Worm (Caenorhabditis elegans) whole organism, L4 larva: Measurements from ENCODE around the gene R08A2.9.
A peak's percentile ranks its signal among the peaks of the same experiment; 100 is the strongest.

ENCODE experiments used
- T20F7.1 ChIP-seq: fragments of 200-800 bp; sonication (Bioruptor generic); optimal IDR thresholded peaks from 2 replicates; lab custom pipeline; 2018; ENCODE audit warnings: mild to moderate bottlenecking, missing genetic modification characterization, missing compliant biosample characterization
- T26A8.4 ChIP-seq: fragments of 200-800 bp; sonication (Bioruptor generic); IDR thresholded peaks from 2 replicates; pipeline ENCODE4 v1.3.6; 2022; ENCODE audit warnings: missing genetic modification characterization, missing compliant biosample characterization
- Y48G9A.11 ChIP-seq: fragments of 200-800 bp; sonication (Bioruptor generic); IDR thresholded peaks from 2 replicates; pipeline ENCODE4 v1.3.6; 2022; ENCODE audit warnings: missing genetic modification reagents, missing genetic modification characterization, missing compliant biosample characterization
- Y5F2A.4 ChIP-seq: fragments of 200-800 bp; sonication (Bioruptor generic); optimal IDR thresholded peaks from 2 replicates; lab custom pipeline; 2018; ENCODE audit warnings: mild to moderate bottlenecking, missing genetic modification characterization, missing compliant biosample characterization
- Y75B8A.6 ChIP-seq: fragments of 200-800 bp; sonication (Bioruptor generic); IDR thresholded peaks from 2 replicates; pipeline ENCODE4 v1.3.6; 2022; ENCODE audit warnings: missing genetic modification reagents, missing genetic modification characterization, missing compliant biosample characterization
- aha-1 ChIP-seq: fragments of 150-350 bp; peaks from one replicate; lab custom pipeline; 2014; ENCODE audit warnings: missing biosample characterization, missing genetic modification characterization
- attf-4 ChIP-seq: sonication (generic microtip); optimal IDR thresholded peaks from 3 replicates; lab custom pipeline; 2017; ENCODE audit warnings: missing biosample characterization, missing genetic modification characterization
- ceh-20 ChIP-seq: fragments of 200-800 bp; sonication (Bioruptor generic); IDR thresholded peaks from 2 replicates; pipeline ENCODE4 v1.3.6; 2022; ENCODE audit warnings: missing genetic modification reagents, missing genetic modification characterization, missing compliant biosample characterization
- ceh-32 ChIP-seq: sonication (generic microtip); optimal IDR thresholded peaks from 2 replicates; lab custom pipeline; 2016; ENCODE audit warnings: mild to moderate bottlenecking, missing genetic modification characterization, missing compliant biosample characterization; ENCODE audit not compliant: poor library complexity
- ceh-44 ChIP-seq: fragments of 200-800 bp; sonication (Bioruptor generic); IDR thresholded peaks from 2 replicates; pipeline ENCODE4 v1.3.6; 2022; ENCODE audit warnings: missing genetic modification reagents, missing genetic modification characterization, missing compliant biosample characterization
- ceh-82 ChIP-seq: sonication (generic microtip); optimal IDR thresholded peaks from 2 replicates; lab custom pipeline; 2017; ENCODE audit warnings: missing biosample characterization, missing genetic modification characterization
- ces-1 ChIP-seq: fragments of 150-350 bp; sonication (generic microtip); optimal IDR thresholded peaks from 4 replicates; lab custom pipeline; 2014; ENCODE audit warnings: missing biosample characterization, missing genetic modification reagents, missing genetic modification characterization
- ctbp-1 ChIP-seq: fragments of 200-800 bp; sonication (Bioruptor generic); IDR thresholded peaks from 2 replicates; pipeline ENCODE4 v1.3.6; 2022; ENCODE audit warnings: missing genetic modification reagents, missing genetic modification characterization, missing compliant biosample characterization
- daf-12 ChIP-seq: fragments of 150-350 bp; optimal IDR thresholded peaks from 2 replicates; lab custom pipeline; 2014; ENCODE audit warnings: missing biosample characterization, missing genetic modification reagents, missing genetic modification characterization
- dmd-6 ChIP-seq: fragments of 200-800 bp; sonication (Bioruptor generic); IDR thresholded peaks from 2 replicates; pipeline ENCODE4 v1.3.6; 2022; ENCODE audit warnings: missing genetic modification reagents, missing genetic modification characterization, missing compliant biosample characterization
- duxl-1 ChIP-seq: sonication (generic microtip); optimal IDR thresholded peaks from 2 replicates; lab custom pipeline; 2016; ENCODE audit warnings: mild to moderate bottlenecking, missing genetic modification characterization, moderate library complexity, missing compliant biosample characterization; ENCODE audit not compliant: poor library complexity
- egl-27 ChIP-seq: sonication (generic microtip); optimal IDR thresholded peaks from 3 replicates; lab custom pipeline; 2017; ENCODE audit warnings: missing biosample characterization, missing genetic modification reagents, missing genetic modification characterization
- hif-1 ChIP-seq, 2 experiments: sonication (generic microtip); optimal IDR thresholded peaks; 2 replicates each; lab custom pipeline; 2016 to 2017; ENCODE audit warnings: missing compliant biosample characterization in 2 of 2, missing genetic modification characterization in 2 of 2, missing genetic modification reagents in 2 of 2, missing genotype in 2 of 2, mild to moderate bottlenecking in 1 of 2
- hlh-30 ChIP-seq: sonication (generic microtip); optimal IDR thresholded peaks from 2 replicates; lab custom pipeline; 2017; ENCODE audit warnings: antibody characterized with exemption, mild to moderate bottlenecking, missing genetic modification characterization, missing compliant biosample characterization; ENCODE audit not compliant: insufficient read depth
- hmg-1.1 ChIP-seq: fragments of 200-800 bp; sonication (Bioruptor generic); IDR thresholded peaks from 2 replicates; pipeline ENCODE4 v1.3.6; 2022; ENCODE audit warnings: missing genetic modification reagents, missing genetic modification characterization, missing compliant biosample characterization
- lin-38 ChIP-seq: fragments of 200-800 bp; sonication (Bioruptor generic); IDR thresholded peaks from 2 replicates; pipeline ENCODE4 v1.3.6; 2022; ENCODE audit warnings: missing genetic modification reagents, missing genetic modification characterization, missing compliant biosample characterization
- lir-3 ChIP-seq: sonication (generic microtip); optimal IDR thresholded peaks from 2 replicates; lab custom pipeline; 2016; ENCODE audit warnings: mild to moderate bottlenecking, missing genetic modification characterization, missing compliant biosample characterization
- madf-5 ChIP-seq, 2 experiments: fragments of 200-800 bp; sonication (Bioruptor generic); IDR thresholded peaks; 2 replicates each; pipeline ENCODE4 v1.3.6; 2022; ENCODE audit warnings: missing compliant biosample characterization in 2 of 2, missing genetic modification characterization in 2 of 2
- madf-9 ChIP-seq: fragments of 200-800 bp; sonication (Bioruptor generic); conservative IDR thresholded peaks from 2 replicates; pipeline ENCODE4 v1.3.6; 2022; ENCODE audit warnings: missing genetic modification reagents, missing genetic modification characterization, missing compliant biosample characterization
- mxl-3 ChIP-seq: fragments of 200-800 bp; sonication (Bioruptor generic); optimal IDR thresholded peaks from 2 replicates; lab custom pipeline; 2018; ENCODE audit warnings: mild to moderate bottlenecking, missing genetic modification characterization, missing compliant biosample characterization
- nhr-28 ChIP-seq: fragments of 150-350 bp; optimal IDR thresholded peaks from 2 replicates; lab custom pipeline; 2014; ENCODE audit warnings: missing biosample characterization, missing genetic modification characterization
- nhr-41 ChIP-seq: fragments of 200-800 bp; sonication (Bioruptor generic); IDR thresholded peaks from 2 replicates; pipeline ENCODE4 v1.3.6; 2022; ENCODE audit warnings: missing genetic modification reagents, missing genetic modification characterization, missing compliant biosample characterization
- pha-4 ChIP-seq, 2 experiments: fragments of 150-350 bp in 1 of 2; fragments of 200-800 bp in 1 of 2; sonication (Bioruptor generic) in 1 of 2; IDR thresholded peaks in 1 of 2; optimal IDR thresholded peaks in 1 of 2; 2 replicates each; pipeline versions ENCODE4 v1.3.6 to Lab custom; 2014 to 2022; ENCODE audit warnings: missing genetic modification characterization in 2 of 2, missing genetic modification reagents in 2 of 2, missing biosample characterization in 1 of 2, missing compliant biosample characterization in 1 of 2
- rbr-2 ChIP-seq: sonication (generic microtip); optimal IDR thresholded peaks from 2 replicates; lab custom pipeline; 2016; ENCODE audit warnings: missing genotype, missing genetic modification characterization, missing compliant biosample characterization
- sdz-12 ChIP-seq: fragments of 200-800 bp; sonication (Bioruptor generic); optimal IDR thresholded peaks from 2 replicates; lab custom pipeline; 2018; ENCODE audit warnings: mild to moderate bottlenecking, missing genetic modification characterization, missing compliant biosample characterization
- tra-1 ChIP-seq: fragments of 200-800 bp; sonication (Bioruptor generic); IDR thresholded peaks from 2 replicates; pipeline ENCODE4 v1.3.6; 2022; ENCODE audit warnings: missing genetic modification reagents, missing genetic modification characterization, missing compliant biosample characterization
- unc-130 ChIP-seq: sonication (generic microtip); optimal IDR thresholded peaks from 2 replicates; lab custom pipeline; 2016; ENCODE audit warnings: missing genetic modification reagents, missing genetic modification characterization, missing compliant biosample characterization
- zag-1 ChIP-seq: fragments of 150-350 bp; optimal IDR thresholded peaks from 2 replicates; lab custom pipeline; 2014; ENCODE audit warnings: missing biosample characterization, missing genetic modification characterization
- zip-11 ChIP-seq: fragments of 200-800 bp; sonication (Bioruptor generic); IDR thresholded peaks from 2 replicates; pipeline ENCODE4 v1.3.6; 2022; ENCODE audit warnings: missing genetic modification characterization, missing compliant biosample characterization
- ztf-11 ChIP-seq: fragments of 150-350 bp; optimal IDR thresholded peaks from 2 replicates; lab custom pipeline; 2014; ENCODE audit warnings: missing biosample characterization, missing genetic modification characterization

Gene R08A2.9

DNA sequence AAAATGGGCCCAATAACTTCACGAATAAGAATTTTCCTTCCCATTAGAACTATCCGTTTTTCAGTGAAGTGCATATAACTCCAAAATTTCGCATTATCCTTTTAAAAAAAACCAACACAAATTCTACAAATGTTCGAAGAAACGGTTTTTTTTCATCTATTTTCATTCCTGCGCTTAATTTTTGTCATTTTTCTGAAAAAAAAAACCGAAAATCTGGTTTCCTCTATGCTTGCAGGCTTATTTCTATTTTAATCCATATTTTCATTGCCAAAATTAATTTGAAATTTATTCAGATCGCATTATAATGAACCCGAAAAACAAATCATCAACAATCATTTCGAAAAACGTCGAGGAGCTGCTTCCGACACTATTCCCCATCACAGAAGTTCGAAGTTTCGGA, 9.4 kb upstream of the R08A2.9 start, which contains the start of gene set-5:
Gene set-5, plus strand, starts transcription at position 301 of the 400 bp plus-strand sequence.
- TF ChIP-seq ctbp-1 (no peak), aha-1 (tag; lab: Kevin White, UChicago) (peak; percentile 26)

DNA sequence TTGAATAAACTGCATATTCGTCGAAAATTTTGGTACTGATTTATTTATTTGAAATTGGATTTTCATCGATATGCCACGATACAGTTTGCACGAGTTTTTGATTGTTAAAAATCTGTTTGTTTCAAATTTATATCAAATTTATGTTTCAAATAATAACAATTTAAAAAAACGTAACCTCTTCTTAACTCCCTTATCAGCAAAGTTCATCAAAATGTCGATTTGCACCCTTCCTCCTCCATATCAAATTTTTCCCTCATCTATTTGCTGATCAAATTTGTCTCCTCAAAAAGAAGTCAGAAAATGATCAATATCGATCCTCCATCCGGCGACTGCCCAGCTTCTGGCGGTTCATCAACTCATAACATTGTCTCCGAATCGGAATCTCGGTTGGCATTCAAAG, 3.0 kb downstream of the R08A2.9 start, which contains the start of gene ssp-33:
Gene ssp-33, plus strand, starts transcription at position 301 of the 400 bp plus-strand sequence.
- TF ChIP-seq T26A8.4 (GFP tag; lab: Robert Waterston, UW) (no peak), duxl-1 (no peak), hmg-1.1 (GFP tag; lab: Robert Waterston, UW) (no peak), ceh-82 (no peak), madf-5 (GFP tag; IDR thresholded peaks at IDR 0.05; lab: Robert Waterston, UW) (no peak), egl-27 (no peak)

DNA sequence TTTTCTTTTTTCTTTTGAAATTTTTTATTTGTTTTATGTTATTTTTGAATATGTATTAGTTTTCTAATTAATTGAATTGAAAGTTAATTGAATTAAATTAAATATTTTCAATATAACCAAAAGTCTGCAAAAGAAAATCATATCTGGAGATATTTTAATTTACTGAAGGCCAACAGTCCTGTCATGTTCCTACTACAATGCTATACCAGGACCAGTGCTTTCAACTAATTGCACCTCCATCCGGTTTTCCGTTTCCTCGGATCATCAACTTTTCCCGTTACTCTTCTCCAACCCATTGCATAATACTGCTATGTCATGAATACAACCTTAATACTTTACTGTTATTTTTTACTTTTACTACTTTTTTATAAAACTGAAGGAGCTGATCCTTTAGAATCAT, 4.3 kb downstream of the R08A2.9 start, which contains the start of gene R08A2.5:
Gene R08A2.5, plus strand, starts transcription at position 301 of the 400 bp plus-strand sequence.
- no peak for TF ChIP-seq pha-4 (GFP tag; IDR thresholded peaks at IDR 0.05; lab: Robert Waterston, UW)
- TF ChIP-seq pha-4 (tag; optimal IDR thresholded peaks at IDR 0.05; lab: Kevin White, UChicago) = no peak
- peak; percentile 58 for TF ChIP-seq aha-1 (tag; lab: Kevin White, UChicago)

DNA sequence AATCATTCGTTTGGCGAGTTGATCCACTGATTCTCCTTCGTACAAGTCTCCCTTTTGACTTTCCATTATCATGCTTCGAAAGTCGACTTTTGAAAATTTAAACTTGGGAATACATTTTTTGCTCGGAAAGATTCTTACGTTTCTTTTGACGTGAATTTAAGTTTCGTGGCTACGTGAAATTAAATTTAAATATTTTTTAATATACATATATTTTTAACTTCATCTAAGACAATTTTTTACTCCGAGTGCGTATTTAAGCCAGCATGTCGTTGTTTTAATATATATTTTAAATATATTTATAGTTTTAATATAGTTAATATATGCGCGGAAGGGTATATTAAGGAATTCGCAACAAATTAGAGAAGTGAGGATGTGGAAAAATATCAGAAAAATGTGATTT, 7.5 kb downstream of the R08A2.9 start, which contains the start of gene R08A2.2:
Gene R08A2.2, minus strand, starts transcription at position 101 of the 400 bp plus-strand sequence.
- TF ChIP-seq hif-1 (tag; optimal IDR thresholded peaks at IDR 0.05; lab: Kevin White, UChicago) = no peak
- TF ChIP-seq madf-5 (GFP tag; IDR thresholded peaks at IDR 0.05; lab: Robert Waterston, UW) = no peak

DNA sequence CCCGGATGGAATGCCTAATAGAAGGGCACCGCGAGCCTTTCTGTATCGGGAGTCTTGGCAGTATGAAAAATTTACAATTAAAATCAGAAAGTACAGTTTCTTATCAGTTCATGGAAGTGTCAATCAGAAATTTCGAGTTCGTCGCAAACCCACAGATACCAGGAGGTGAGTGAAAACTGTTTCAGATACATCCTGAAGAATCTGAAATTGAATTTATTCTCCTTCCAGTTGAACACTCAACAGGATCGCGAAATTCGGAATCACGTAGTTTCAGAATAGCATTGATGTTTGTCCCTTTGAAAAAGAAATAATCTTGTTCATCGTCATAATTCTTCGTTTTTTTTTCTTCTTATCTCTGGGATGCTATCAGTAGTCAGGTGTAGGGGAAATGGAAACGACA, 8.1 kb downstream of the R08A2.9 start, which contains the start of gene fbxa-147:
Gene fbxa-147, plus strand, starts transcription at position 386 of the 400 bp plus-strand sequence.
- TF ChIP-seq zag-1 (tag; lab: Kevin White, UChicago) = no peak
- TF ChIP-seq dmd-6 (GFP tag; lab: Robert Waterston, UW) = peak; percentile 32
- no peak for TF ChIP-seq madf-9 (GFP tag; lab: Robert Waterston, UW)
- no peak for TF ChIP-seq unc-130 (GFP tag; lab: Kevin White, UChicago)
- TF ChIP-seq nhr-28 (tag; lab: Kevin White, UChicago) = peak; percentile 35
- no peak for TF ChIP-seq nhr-41 (GFP tag; lab: Robert Waterston, UW)
- TF ChIP-seq ceh-32 (tag; lab: Kevin White, UChicago) = no peak
- no peak for TF ChIP-seq lir-3
- TF ChIP-seq hlh-30 (tag; lab: Kevin White, UChicago) = no peak
- no peak for TF ChIP-seq ztf-11
- no peak for TF ChIP-seq Y5F2A.4 (GFP tag; lab: Kevin White, UChicago)
- no peak for TF ChIP-seq zip-11 (GFP tag; lab: Robert Waterston, UW)
- no peak for TF ChIP-seq T20F7.1 (GFP tag; lab: Kevin White, UChicago)

- TF ChIP-seq lin-38 (no peak), zag-1 (tag; lab: Kevin White, UChicago) (no peak), sdz-12 (GFP tag; lab: Kevin White, UChicago) (no peak), daf-12 (tag; lab: Kevin White, UChicago) (no peak), Y75B8A.6 (GFP tag; lab: Robert Waterston, UW) (no peak), aha-1 (tag; lab: Kevin White, UChicago) (no peak), attf-4 (tag; lab: Kevin White, UChicago) (no peak), mxl-3 (GFP tag; lab: Kevin White, UChicago) (no peak), ceh-44 (GFP tag; lab: Robert Waterston, UW) (no peak), ceh-20 (GFP tag; lab: Robert Waterston, UW) (no peak), hif-1 (tag; optimal IDR thresholded peaks at IDR 0.05; lab: Kevin White, UChicago) (no peak), zip-11 (GFP tag; lab: Robert Waterston, UW) (no peak), Y48G9A.11 (GFP tag; lab: Robert Waterston, UW) (no peak), tra-1 (GFP tag; lab: Robert Waterston, UW) (no peak), ces-1 (GFP tag; lab: Kevin White, UChicago) (no peak), rbr-2 (tag; lab: Kevin White, UChicago) (no peak)
- TF ChIP-seq, all 104 proteins: peak for 0
These were observed 11.4 kb downstream of the R08A2.9 start, which contains the start of gene R08A2.1 for ce11 chrV:14719491-14719890. R08A2.1 (minus strand) TSS chrV:14719591.
